Worm (Caenorhabditis elegans): ENCODE measurements around the gene sra-29.

DNA sequence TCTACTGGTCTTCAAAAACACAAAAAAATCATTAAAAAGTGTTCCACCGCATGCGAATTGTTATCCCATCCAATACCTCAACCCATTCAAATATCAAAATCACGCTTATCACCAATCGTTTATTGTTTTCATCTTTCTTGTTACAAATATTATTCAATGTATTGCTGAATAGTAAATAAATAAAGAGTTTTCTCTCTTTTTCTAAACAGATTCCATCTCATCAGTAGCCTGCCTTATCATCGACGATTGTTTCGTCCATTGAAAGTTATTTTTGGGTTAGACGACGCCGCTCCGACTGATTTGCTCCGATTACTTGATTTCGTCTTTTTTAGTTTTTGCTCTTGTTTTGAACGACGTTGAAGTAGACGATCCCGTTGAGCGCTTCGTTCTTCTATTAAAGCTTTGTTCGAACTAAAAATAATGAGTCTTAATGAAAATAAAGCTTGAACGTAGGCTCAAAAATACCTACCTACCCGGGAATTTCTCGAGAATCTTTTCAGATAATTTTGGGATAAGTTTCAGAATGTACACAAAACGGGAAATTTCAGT is 49.3 kb downstream of the sra-29 start:
- no peak for TF ChIP-seq unc-62 (GFP tag; optimal IDR thresholded peaks at IDR 0.05)
- TF ChIP-seq hlh-1 (tag; optimal IDR thresholded peaks at IDR 0.05), result no peak
- no peak for TF ChIP-seq nhr-76 (tag; optimal IDR thresholded peaks at IDR 0.05)
- TF ChIP-seq snpc-4 (tag; optimal IDR thresholded peaks at IDR 0.05), result no peak
- no peak for TF ChIP-seq lin-13 (tag; optimal IDR thresholded peaks at IDR 0.05)
- no peak for TF ChIP-seq pha-4 (tag; optimal IDR thresholded peaks at IDR 0.05)
